Worm (Caenorhabditis elegans) whole organism, L4 larva: ENCODE results near the gene cchl-1.
A peak's percentile ranks its signal among the peaks of the same experiment; 100 is the strongest.

Experiments used
- F26F4.8 ChIP-seq: fragments of 200-800 bp; sonication (Bioruptor generic); conservative IDR thresholded peaks from 2 replicates; pipeline ENCODE4 v1.3.6; 2022; ENCODE audit warnings: missing genetic modification characterization, missing compliant biosample characterization
- F37D6.2 ChIP-seq: sonication (generic microtip); optimal IDR thresholded peaks from 2 replicates; lab custom pipeline; 2016; ENCODE audit warnings: mild to moderate bottlenecking, missing genetic modification characterization, missing compliant biosample characterization
- F44E2.7 ChIP-seq: fragments of 200-800 bp; sonication (Bioruptor generic); IDR thresholded peaks from 2 replicates; pipeline ENCODE4 v2.1.2; 2022; ENCODE audit warnings: missing genetic modification characterization, missing compliant biosample characterization
- Y105C5A.15 ChIP-seq: fragments of 200-800 bp; sonication (Bioruptor generic); IDR thresholded peaks from 2 replicates; pipeline ENCODE4 v1.3.6; 2022; ENCODE audit warnings: missing genetic modification characterization, missing compliant biosample characterization
- Y48G9A.11 ChIP-seq: fragments of 200-800 bp; sonication (Bioruptor generic); IDR thresholded peaks from 2 replicates; pipeline ENCODE4 v1.3.6; 2022; ENCODE audit warnings: missing genetic modification reagents, missing genetic modification characterization, missing compliant biosample characterization
- Y5F2A.4 ChIP-seq: fragments of 200-800 bp; sonication (Bioruptor generic); optimal IDR thresholded peaks from 2 replicates; lab custom pipeline; 2018; ENCODE audit warnings: mild to moderate bottlenecking, missing genetic modification characterization, missing compliant biosample characterization
- Y75B8A.6 ChIP-seq: fragments of 200-800 bp; sonication (Bioruptor generic); IDR thresholded peaks from 2 replicates; pipeline ENCODE4 v1.3.6; 2022; ENCODE audit warnings: missing genetic modification reagents, missing genetic modification characterization, missing compliant biosample characterization
- ZK546.5 ChIP-seq, 2 experiments: sonication (generic microtip); optimal IDR thresholded peaks; 2 replicates each; lab custom pipeline; 2017; ENCODE audit warnings: missing biosample characterization in 2 of 2, missing genetic modification characterization in 2 of 2
- aha-1 ChIP-seq: fragments of 150-350 bp; peaks from one replicate; lab custom pipeline; 2014; ENCODE audit warnings: missing biosample characterization, missing genetic modification characterization
- arid-1 ChIP-seq: fragments of 200-800 bp; sonication (Bioruptor generic); conservative IDR thresholded peaks from 2 replicates; pipeline ENCODE4 v1.3.6; 2022; ENCODE audit warnings: missing genetic modification reagents, missing genetic modification characterization, missing compliant biosample characterization
- attf-4 ChIP-seq: sonication (generic microtip); optimal IDR thresholded peaks from 3 replicates; lab custom pipeline; 2017; ENCODE audit warnings: missing biosample characterization, missing genetic modification characterization
- ceh-32 ChIP-seq: sonication (generic microtip); optimal IDR thresholded peaks from 2 replicates; lab custom pipeline; 2016; ENCODE audit warnings: mild to moderate bottlenecking, missing genetic modification characterization, missing compliant biosample characterization; ENCODE audit not compliant: poor library complexity
- ceh-62 ChIP-seq: sonication (generic microtip); optimal IDR thresholded peaks from 2 replicates; lab custom pipeline; 2017; ENCODE audit warnings: missing biosample characterization, missing genetic modification characterization
- cey-2 ChIP-seq: sonication (generic microtip); optimal IDR thresholded peaks from 3 replicates; lab custom pipeline; 2017; ENCODE audit warnings: missing genetic modification characterization, mild to moderate bottlenecking, missing compliant biosample characterization, antibody characterized with exemption, borderline replicate concordance; ENCODE audit not compliant: insufficient read depth
- daf-12 ChIP-seq: fragments of 150-350 bp; optimal IDR thresholded peaks from 2 replicates; lab custom pipeline; 2014; ENCODE audit warnings: missing biosample characterization, missing genetic modification reagents, missing genetic modification characterization
- daf-16 ChIP-seq, 3 experiments: sonication (generic microtip); optimal IDR thresholded peaks; 2 replicates each; lab custom pipeline; 2016 to 2017; ENCODE audit warnings: missing genetic modification characterization in 3 of 3, missing genetic modification reagents in 3 of 3, mild to moderate bottlenecking in 2 of 3, missing compliant biosample characterization in 2 of 3, missing biosample characterization in 1 of 3, moderate library complexity in 1 of 3
- dmd-6 ChIP-seq: fragments of 200-800 bp; sonication (Bioruptor generic); IDR thresholded peaks from 2 replicates; pipeline ENCODE4 v1.3.6; 2022; ENCODE audit warnings: missing genetic modification reagents, missing genetic modification characterization, missing compliant biosample characterization
- dmd-9 ChIP-seq: fragments of 200-800 bp; sonication (Bioruptor generic); IDR thresholded peaks from 2 replicates; pipeline ENCODE4 v1.3.6; 2022; ENCODE audit warnings: missing genetic modification reagents, missing genetic modification characterization, missing compliant biosample characterization
- duxl-1 ChIP-seq: sonication (generic microtip); optimal IDR thresholded peaks from 2 replicates; lab custom pipeline; 2016; ENCODE audit warnings: mild to moderate bottlenecking, missing genetic modification characterization, moderate library complexity, missing compliant biosample characterization; ENCODE audit not compliant: poor library complexity
- egl-43 ChIP-seq: fragments of 200-800 bp; sonication (Bioruptor generic); IDR thresholded peaks from 2 replicates; pipeline ENCODE4 v1.3.6; 2022; ENCODE audit warnings: missing genetic modification reagents, missing genetic modification characterization, missing compliant biosample characterization
- fkh-10 ChIP-seq: fragments of 150-350 bp; optimal IDR thresholded peaks from 2 replicates; lab custom pipeline; 2014; ENCODE audit warnings: missing biosample characterization, missing genetic modification reagents, missing genetic modification characterization
- jun-1 ChIP-seq: fragments of 150-350 bp; optimal IDR thresholded peaks from 2 replicates; lab custom pipeline; 2014; ENCODE audit warnings: missing biosample characterization, missing genetic modification reagents, missing genetic modification characterization
- lin-1 ChIP-seq: fragments of 200-800 bp; sonication (Bioruptor generic); IDR thresholded peaks from 2 replicates; pipeline ENCODE4 v1.3.6; 2022; ENCODE audit warnings: missing genetic modification reagents, missing genetic modification characterization, missing compliant biosample characterization
- lin-13 ChIP-seq: fragments of 150-350 bp; optimal IDR thresholded peaks from 2 replicates; lab custom pipeline; 2014; ENCODE audit warnings: missing biosample characterization, missing genetic modification reagents, missing genetic modification characterization
- lin-29 ChIP-seq: fragments of 200-800 bp; sonication (Bioruptor generic); IDR thresholded peaks from 2 replicates; pipeline ENCODE4 v1.3.6; 2022; ENCODE audit warnings: missing genetic modification reagents, missing genetic modification characterization, missing compliant biosample characterization
- lin-38 ChIP-seq: fragments of 200-800 bp; sonication (Bioruptor generic); IDR thresholded peaks from 2 replicates; pipeline ENCODE4 v1.3.6; 2022; ENCODE audit warnings: missing genetic modification reagents, missing genetic modification characterization, missing compliant biosample characterization
- lsy-2 ChIP-seq, 2 experiments: fragments of 150-350 bp in 1 of 2; sonication (generic microtip) in 1 of 2; optimal IDR thresholded peaks; 2 replicates each; lab custom pipeline; 2014 to 2017; ENCODE audit warnings: missing biosample characterization in 2 of 2, missing genetic modification characterization in 2 of 2
- mdt-29 ChIP-seq: fragments of 200-800 bp; sonication (Bioruptor generic); IDR thresholded peaks from 2 replicates; pipeline ENCODE4 v1.3.6; 2022; ENCODE audit warnings: missing genetic modification reagents, missing genetic modification characterization, missing compliant biosample characterization
- mxl-3 ChIP-seq: fragments of 200-800 bp; sonication (Bioruptor generic); optimal IDR thresholded peaks from 2 replicates; lab custom pipeline; 2018; ENCODE audit warnings: mild to moderate bottlenecking, missing genetic modification characterization, missing compliant biosample characterization
- nhr-10 ChIP-seq: fragments of 150-350 bp; optimal IDR thresholded peaks from 2 replicates; lab custom pipeline; 2014; ENCODE audit warnings: missing biosample characterization, missing genetic modification characterization
- nhr-102 ChIP-seq: sonication (generic microtip); optimal IDR thresholded peaks from 2 replicates; lab custom pipeline; 2016; ENCODE audit warnings: mild to moderate bottlenecking, missing genetic modification characterization, moderate library complexity, missing compliant biosample characterization
- nhr-25 ChIP-seq: sonication (generic microtip); optimal IDR thresholded peaks from 2 replicates; lab custom pipeline; 2017; ENCODE audit warnings: missing genetic modification characterization, mild to moderate bottlenecking, missing compliant biosample characterization, antibody characterized with exemption, moderate library complexity, borderline replicate concordance; ENCODE audit not compliant: insufficient read depth
- nhr-41 ChIP-seq: fragments of 200-800 bp; sonication (Bioruptor generic); IDR thresholded peaks from 2 replicates; pipeline ENCODE4 v1.3.6; 2022; ENCODE audit warnings: missing genetic modification reagents, missing genetic modification characterization, missing compliant biosample characterization
- nhr-48 ChIP-seq: sonication (generic microtip); optimal IDR thresholded peaks from 2 replicates; lab custom pipeline; 2016; ENCODE audit warnings: mild to moderate bottlenecking, missing genetic modification characterization, missing compliant biosample characterization
- nhr-6 ChIP-seq: fragments of 150-350 bp; optimal IDR thresholded peaks from 2 replicates; lab custom pipeline; 2014; ENCODE audit warnings: missing biosample characterization, missing genetic modification characterization
- nhr-76 ChIP-seq: fragments of 150-350 bp; optimal IDR thresholded peaks from 2 replicates; lab custom pipeline; 2014; ENCODE audit warnings: missing biosample characterization, missing genetic modification characterization
- pha-4 ChIP-seq, 2 experiments: fragments of 150-350 bp in 1 of 2; fragments of 200-800 bp in 1 of 2; sonication (Bioruptor generic) in 1 of 2; IDR thresholded peaks in 1 of 2; optimal IDR thresholded peaks in 1 of 2; 2 replicates each; pipeline versions ENCODE4 v1.3.6 to Lab custom; 2014 to 2022; ENCODE audit warnings: missing genetic modification characterization in 2 of 2, missing genetic modification reagents in 2 of 2, missing biosample characterization in 1 of 2, missing compliant biosample characterization in 1 of 2
- php-3 ChIP-seq: fragments of 200-800 bp; sonication (Bioruptor generic); IDR thresholded peaks from 2 replicates; pipeline ENCODE4 v1.3.6; 2022; ENCODE audit warnings: missing genetic modification reagents, missing genetic modification characterization, missing compliant biosample characterization
- saeg-2 ChIP-seq: fragments of 200-800 bp; sonication (Bioruptor generic); IDR thresholded peaks from 2 replicates; pipeline ENCODE4 v1.3.6; 2022; ENCODE audit warnings: missing genetic modification reagents, missing genetic modification characterization, missing compliant biosample characterization
- sdz-12 ChIP-seq: fragments of 200-800 bp; sonication (Bioruptor generic); optimal IDR thresholded peaks from 2 replicates; lab custom pipeline; 2018; ENCODE audit warnings: mild to moderate bottlenecking, missing genetic modification characterization, missing compliant biosample characterization
- snpc-1.2 ChIP-seq: fragments of 200-800 bp; sonication (Bioruptor generic); IDR thresholded peaks from 2 replicates; pipeline ENCODE4 v1.3.6; 2022; ENCODE audit warnings: missing genetic modification reagents, missing genetic modification characterization, missing compliant biosample characterization
- snpc-4 ChIP-seq: fragments of 150-350 bp; optimal IDR thresholded peaks from 2 replicates; lab custom pipeline; 2014; ENCODE audit warnings: missing biosample characterization, missing genetic modification characterization
- spr-1 ChIP-seq: sonication (generic microtip); optimal IDR thresholded peaks from 2 replicates; lab custom pipeline; 2016; ENCODE audit warnings: mild to moderate bottlenecking, missing genetic modification characterization, missing compliant biosample characterization
- tag-97 ChIP-seq: fragments of 200-800 bp; sonication (Bioruptor generic); IDR thresholded peaks from 2 replicates; pipeline ENCODE4 v1.3.6; 2022; ENCODE audit warnings: missing genetic modification characterization, missing compliant biosample characterization
- unc-62 ChIP-seq, 3 experiments: fragments of 150-350 bp in 1 of 3; sonication (generic microtip); optimal IDR thresholded peaks in 2 of 3; peaks in 1 of 3; 1 replicate in 1 of 3; 2 replicates in 2 of 3; lab custom pipeline; 2014 to 2017; ENCODE audit warnings: missing biosample characterization in 3 of 3, missing genetic modification characterization in 3 of 3, missing genetic modification reagents in 3 of 3, missing genotype in 1 of 3
- zag-1 ChIP-seq: fragments of 150-350 bp; optimal IDR thresholded peaks from 2 replicates; lab custom pipeline; 2014; ENCODE audit warnings: missing biosample characterization, missing genetic modification characterization
- zfp-2 ChIP-seq: sonication (generic microtip); optimal IDR thresholded peaks from 2 replicates; lab custom pipeline; 2016; ENCODE audit warnings: mild to moderate bottlenecking, missing genetic modification characterization, missing compliant biosample characterization
- zip-11 ChIP-seq: fragments of 200-800 bp; sonication (Bioruptor generic); IDR thresholded peaks from 2 replicates; pipeline ENCODE4 v1.3.6; 2022; ENCODE audit warnings: missing genetic modification characterization, missing compliant biosample characterization

cchl-1 gene

DNA sequence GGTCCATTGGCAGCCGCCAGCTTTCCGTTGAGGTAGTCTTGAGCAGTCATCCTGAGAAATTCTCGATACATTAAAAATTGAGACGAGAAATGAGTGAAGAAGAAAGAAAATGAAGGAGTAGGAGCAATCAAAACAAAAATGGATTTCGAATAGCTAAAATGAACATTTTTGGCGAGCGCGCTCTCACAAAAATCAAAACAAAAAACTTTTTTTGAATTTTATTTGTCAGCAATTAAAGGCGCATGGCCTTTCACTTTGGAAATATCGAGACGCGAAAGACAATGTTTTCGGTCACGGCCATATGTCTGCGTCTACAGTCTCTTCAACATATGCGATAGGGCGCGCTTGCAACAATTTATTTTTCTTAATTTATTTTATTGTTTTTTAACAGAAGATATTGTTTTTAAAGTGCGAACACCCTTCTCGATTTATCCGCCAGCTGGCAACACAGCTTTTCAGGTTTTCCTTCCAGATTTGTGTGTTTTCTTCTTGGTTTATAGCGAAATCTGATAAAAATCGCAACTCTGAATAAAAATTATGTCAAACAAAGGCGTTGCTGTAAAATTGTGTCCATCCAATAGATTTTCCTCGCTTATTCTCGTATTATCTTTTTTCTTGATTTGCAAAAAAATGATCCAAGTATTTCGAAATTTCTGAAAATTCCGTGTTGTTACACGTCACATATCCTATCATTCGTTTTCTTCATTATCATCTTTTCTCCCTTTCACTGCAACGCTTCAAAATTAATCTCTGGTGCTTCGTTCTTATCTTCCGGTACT lies 2.9 kb upstream of the cchl-1 start, which contains the start of the genes rpn-9 and T06D8.9 (continued):
- no peak for TF ChIP-seq ceh-32 (tag; lab: Kevin White, UChicago)
- no peak for TF ChIP-seq zag-1 (tag; lab: Kevin White, UChicago)
- TF ChIP-seq php-3 (GFP tag; lab: Robert Waterston, UW) = no peak
- no peak for TF ChIP-seq F44E2.7 (GFP tag; lab: Robert Waterston, UW)
- TF ChIP-seq aha-1 (tag; lab: Kevin White, UChicago) = no peak
- no peak for TF ChIP-seq F26F4.8 (GFP tag; lab: Robert Waterston, UW)
- no peak for TF ChIP-seq tag-97 (GFP tag; lab: Robert Waterston, UW)
- TF ChIP-seq lin-38 = peak; percentile 97
- TF ChIP-seq mxl-3 (GFP tag; lab: Kevin White, UChicago) = no peak
- TF ChIP-seq nhr-6 (tag; lab: Kevin White, UChicago) = peak; percentile 36
- TF ChIP-seq snpc-1.2 (GFP tag; lab: Robert Waterston, UW) = no peak
- no peak for TF ChIP-seq lin-1 (GFP tag; lab: Robert Waterston, UW)
- no peak for TF ChIP-seq Y48G9A.11 (GFP tag; lab: Robert Waterston, UW)
- TF ChIP-seq lin-13 = peak; percentile 87
- TF ChIP-seq daf-16 (GFP tag; optimal IDR thresholded peaks at IDR 0.05; lab: Kevin White, UChicago) = peak in 1 of 2 experiments; percentile 30
- peak; percentile 73 for TF ChIP-seq daf-16 (tag; optimal IDR thresholded peaks at IDR 0.05; lab: Kevin White, UChicago)
- no peak for TF ChIP-seq cey-2
- peak; percentile 25 to 93 for TF ChIP-seq lsy-2 (tag; optimal IDR thresholded peaks at IDR 0.05; lab: Kevin White, UChicago)
- TF ChIP-seq nhr-102 (tag; lab: Kevin White, UChicago) = peak; percentile 36
- no peak for TF ChIP-seq nhr-10 (tag; lab: Kevin White, UChicago)
- no peak for TF ChIP-seq pha-4 (GFP tag; IDR thresholded peaks at IDR 0.05; lab: Robert Waterston, UW)
- TF ChIP-seq pha-4 (tag; optimal IDR thresholded peaks at IDR 0.05; lab: Kevin White, UChicago) = peak; percentile 98
- TF ChIP-seq duxl-1 (tag; lab: Kevin White, UChicago) = no peak
- TF ChIP-seq lin-29 (GFP tag; lab: Robert Waterston, UW) = no peak
- TF ChIP-seq Y5F2A.4 (GFP tag; lab: Kevin White, UChicago) = no peak
- TF ChIP-seq nhr-25 (tag; lab: Kevin White, UChicago) = no peak
- TF ChIP-seq dmd-6 (GFP tag; lab: Robert Waterston, UW) = peak; percentile 48; the same call in 1 of the 2 replicates
- TF ChIP-seq unc-62 (GFP tag; optimal IDR thresholded peaks at IDR 0.05 in 1 of 2; lab: Kevin White, UChicago) = no peak
- no peak for TF ChIP-seq unc-62 (tag; optimal IDR thresholded peaks at IDR 0.05; lab: Kevin White, UChicago)
- TF ChIP-seq daf-12 = no peak
- no peak for TF ChIP-seq egl-43 (GFP tag; lab: Robert Waterston, UW)
- no peak for TF ChIP-seq nhr-41 (GFP tag; lab: Robert Waterston, UW)
- TF ChIP-seq F37D6.2 (tag; lab: Kevin White, UChicago) = no peak
- peak; percentile 19 for TF ChIP-seq fkh-10 (GFP tag; lab: Kevin White, UChicago)
- TF ChIP-seq saeg-2 (GFP tag; lab: Robert Waterston, UW) = no peak
- TF ChIP-seq zfp-2 = no peak
- no peak for TF ChIP-seq nhr-48 (tag; lab: Kevin White, UChicago)
- TF ChIP-seq Y105C5A.15 (GFP tag; lab: Robert Waterston, UW) = no peak
- no peak for TF ChIP-seq jun-1
- no peak for TF ChIP-seq attf-4 (tag; lab: Kevin White, UChicago)
- no peak for TF ChIP-seq ZK546.5 (tag; optimal IDR thresholded peaks at IDR 0.05; lab: Kevin White, UChicago)
- no peak for TF ChIP-seq dmd-9 (GFP tag; lab: Robert Waterston, UW)
- no peak for TF ChIP-seq Y75B8A.6 (GFP tag; lab: Robert Waterston, UW)
- TF ChIP-seq snpc-4 = peak; percentile 35
- TF ChIP-seq spr-1 (tag; lab: Kevin White, UChicago) = no peak
- TF ChIP-seq mdt-29 (GFP tag; lab: Robert Waterston, UW) = no peak
- no peak for TF ChIP-seq ceh-62 (tag; lab: Kevin White, UChicago)
- no peak for TF ChIP-seq zip-11
- peak; percentile 66; the same call in 1 of the 2 replicates for TF ChIP-seq arid-1 (GFP tag; lab: Robert Waterston, UW)
- TF ChIP-seq nhr-76 (tag; lab: Kevin White, UChicago) = no peak
- TF ChIP-seq sdz-12 (GFP tag; lab: Kevin White, UChicago) = no peak
